Worm (Caenorhabditis elegans): Measurements from ENCODE around the gene Y116A8C.40.

ce11 chrIV:17162515-17162914 is 11.7 kb upstream of the Y116A8C.40 start, which contains the start of gene skr-13:
- TF ChIP-seq hmbx-1 (tag; optimal IDR thresholded peaks at IDR 0.05), result no peak
- TF ChIP-seq ama-1 (optimal IDR thresholded peaks at IDR 0.05), result no peak
- TF ChIP-seq F13C5.2 (tag; optimal IDR thresholded peaks at IDR 0.05), result no peak
- TF ChIP-seq tbx-37 (GFP tag; conservative IDR thresholded peaks at IDR 0.05), result no peak
- TF ChIP-seq tbx-11 (GFP tag; IDR thresholded peaks at IDR 0.05), result no peak
- TF ChIP-seq ceh-13 (GFP tag; optimal IDR thresholded peaks at IDR 0.05), result no peak
- TF ChIP-seq tra-4 (tag; optimal IDR thresholded peaks at IDR 0.05), result no peak
- no peak for TF ChIP-seq pes-1 (GFP tag; IDR thresholded peaks at IDR 0.05)
